Worm (Caenorhabditis elegans) whole organism, young adult: Measurements from ENCODE around the gene K04A8.20.

Source experiments
- F10E7.11 ChIP-seq: sonication (generic microtip); optimal IDR thresholded peaks from 2 replicates; lab custom pipeline; 2017; ENCODE audit warnings: mild to moderate bottlenecking, missing genetic modification characterization, moderate library complexity, missing compliant biosample characterization
- aptf-3 ChIP-seq: fragments of 200-800 bp; sonication (Bioruptor generic); IDR thresholded peaks from 2 replicates; pipeline ENCODE4 v1.3.6; 2022; ENCODE audit warnings: missing genetic modification characterization, missing compliant biosample characterization
- attf-3 ChIP-seq: fragments of 200-800 bp; sonication (Bioruptor generic); conservative IDR thresholded peaks from 2 replicates; pipeline ENCODE4 v1.3.6; 2022; ENCODE audit warnings: missing genetic modification reagents, missing genetic modification characterization, missing compliant biosample characterization
- efl-1 ChIP-seq: fragments of 150-350 bp; optimal IDR thresholded peaks from 2 replicates; lab custom pipeline; 2014; ENCODE audit warnings: missing biosample characterization, missing genetic modification reagents, missing genetic modification characterization
- egrh-3 ChIP-seq: fragments of 200-800 bp; sonication (Bioruptor generic); IDR thresholded peaks from 2 replicates; pipeline ENCODE4 v1.3.6; 2022; ENCODE audit warnings: missing genetic modification reagents, missing genetic modification characterization, missing compliant biosample characterization
- ekl-4 ChIP-seq: fragments of 200-800 bp; sonication (Bioruptor generic); IDR thresholded peaks from 2 replicates; pipeline ENCODE4 v1.3.6; 2022; ENCODE audit warnings: missing genetic modification reagents, missing genetic modification characterization, missing compliant biosample characterization
- ets-4 ChIP-seq: fragments of 200-800 bp; sonication (Bioruptor generic); optimal IDR thresholded peaks from 2 replicates; lab custom pipeline; 2018; ENCODE audit warnings: mild to moderate bottlenecking, missing genetic modification characterization, missing compliant biosample characterization
- let-607 ChIP-seq, 2 experiments: fragments of 200-800 bp in 1 of 2; sonication (Bioruptor generic) in 1 of 2; sonication (generic microtip) in 1 of 2; optimal IDR thresholded peaks; 2 replicates each; lab custom pipeline; 2016 to 2018; ENCODE audit warnings: mild to moderate bottlenecking in 2 of 2, missing compliant biosample characterization in 2 of 2, missing genetic modification characterization in 2 of 2, moderate library complexity in 2 of 2, missing genotype in 1 of 2
- lin-26 ChIP-seq: fragments of 200-800 bp; sonication (Bioruptor generic); IDR thresholded peaks from 2 replicates; pipeline ENCODE4 v1.3.6; 2022; ENCODE audit warnings: missing genetic modification reagents, missing genetic modification characterization, missing compliant biosample characterization
- nfya-2 ChIP-seq: fragments of 200-800 bp; sonication (Bioruptor generic); IDR thresholded peaks from 2 replicates; pipeline ENCODE4 v1.3.6; 2022; ENCODE audit warnings: missing genetic modification reagents, missing genetic modification characterization, missing compliant biosample characterization
- nfyb-1 ChIP-seq: fragments of 200-800 bp; sonication (Bioruptor generic); IDR thresholded peaks from 2 replicates; pipeline ENCODE4 v1.3.6; 2022; ENCODE audit warnings: missing genetic modification reagents, missing genetic modification characterization, missing compliant biosample characterization
- snpc-3.4 ChIP-seq: sonication (generic microtip); optimal IDR thresholded peaks from 2 replicates; lab custom pipeline; 2017; ENCODE audit warnings: missing genetic modification characterization, mild to moderate bottlenecking, missing compliant biosample characterization, antibody characterized with exemption, moderate library complexity, missing genotype, missing genetic modification reagents

DNA sequence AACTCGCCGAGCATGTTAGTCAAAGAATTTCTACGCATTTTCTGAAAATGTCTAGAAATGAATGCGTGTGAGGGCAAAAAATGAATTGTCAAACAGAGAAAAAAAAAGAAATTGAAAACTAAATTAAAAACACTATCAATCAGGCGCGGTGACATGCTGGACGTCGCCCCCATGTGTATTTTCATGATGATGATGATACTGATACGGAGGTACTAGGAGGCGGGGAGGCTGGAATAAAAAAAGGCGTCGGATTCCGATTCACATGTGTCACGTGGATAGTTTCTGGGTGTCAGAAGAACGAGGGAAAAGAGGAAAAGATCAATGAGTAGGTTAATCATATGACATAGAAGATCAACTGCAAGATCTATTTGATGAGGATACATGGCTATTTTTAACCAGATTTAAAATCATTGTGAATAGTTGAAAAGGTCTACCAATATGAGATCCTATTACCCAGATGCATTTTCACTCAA is 43.9 kb upstream of the K04A8.20 start, which contains the start of gene W01A11.7:
- TF ChIP-seq lin-26 (GFP tag; lab: Robert Waterston, UW) (no peak), aptf-3 (GFP tag; lab: Robert Waterston, UW) (no peak), egrh-3 (GFP tag; lab: Robert Waterston, UW) (no peak), snpc-3.4 (tag; lab: Kevin White, UChicago) (no peak), ets-4 (GFP tag; lab: Kevin White, UChicago) (no peak), attf-3 (GFP tag; lab: Robert Waterston, UW) (no peak), F10E7.11 (tag; lab: Kevin White, UChicago) (no peak), nfyb-1 (no peak), ekl-4 (GFP tag; lab: Robert Waterston, UW) (no peak), efl-1 (GFP tag; lab: Kevin White, UChicago) (no peak), let-607 (tag; optimal IDR thresholded peaks at IDR 0.05; lab: Kevin White, UChicago) (no peak), nfya-2 (GFP tag; lab: Robert Waterston, UW) (no peak)
